Fruit fly (Drosophila melanogaster) whole organism, embryonic: ENCODE data around the gene Tfb4.
A peak's percentile ranks its signal among the peaks of the same experiment; 100 is the strongest.

Experiments used
- Ada2b ChIP-seq: fragments of 200-800 bp; sonication (Bioruptor generic); IDR thresholded peaks from 2 replicates; pipeline ENCODE4 v1.3.6; 2022; ENCODE audit warnings: missing biosample characterization, missing genetic modification characterization
- Adf1 ChIP-seq: fragments of 200-800 bp; sonication (Bioruptor generic); IDR thresholded peaks from 2 replicates; pipeline ENCODE4 v1.3.6; 2022; ENCODE audit warnings: missing biosample characterization, missing genetic modification characterization
- Bteb2 ChIP-seq: fragments of 200-800 bp; sonication (Bioruptor generic); optimal IDR thresholded peaks from 2 replicates; lab custom pipeline; 2016; ENCODE audit warnings: missing biosample characterization, missing genetic modification characterization
- CG13123 ChIP-seq: fragments of 200-800 bp; sonication (Bioruptor generic); optimal IDR thresholded peaks from 2 replicates; lab custom pipeline; 2016; ENCODE audit warnings: missing biosample characterization, missing genetic modification characterization
- CG15601 ChIP-seq: fragments of 200-800 bp; sonication (Bioruptor generic); optimal IDR thresholded peaks from 3 replicates; lab custom pipeline; 2019; ENCODE audit warnings: missing biosample characterization, mild to moderate bottlenecking, missing genetic modification characterization, moderate library complexity
- CG15696 ChIP-seq: fragments of 200-800 bp; sonication (Bioruptor generic); optimal IDR thresholded peaks from 2 replicates; lab custom pipeline; 2019; ENCODE audit warnings: missing biosample characterization, mild to moderate bottlenecking, missing genetic modification characterization, moderate library complexity
- CG1602 ChIP-seq: fragments of 200-800 bp; sonication (Bioruptor generic); optimal IDR thresholded peaks from 3 replicates; lab custom pipeline; 2016; ENCODE audit warnings: missing biosample characterization, missing genetic modification characterization
- CG18764 ChIP-seq: fragments of 200-800 bp; sonication (Bioruptor generic); optimal IDR thresholded peaks from 3 replicates; lab custom pipeline; 2016; ENCODE audit warnings: missing biosample characterization, missing genetic modification characterization
- CG2199 ChIP-seq: fragments of 200-800 bp; sonication (Bioruptor generic); IDR thresholded peaks from 3 replicates; pipeline ENCODE4 v1.3.6; 2022; ENCODE audit warnings: missing biosample characterization, missing genetic modification characterization
- CG2875 ChIP-seq: fragments of 200-800 bp; sonication (Bioruptor generic); optimal IDR thresholded peaks from 2 replicates; lab custom pipeline; 2017; ENCODE audit warnings: missing biosample characterization, mild to moderate bottlenecking, missing genetic modification characterization, missing genetic modification reagents
- CG30403 ChIP-seq: fragments of 200-800 bp; sonication (Bioruptor generic); optimal IDR thresholded peaks from 3 replicates; lab custom pipeline; 2016; ENCODE audit warnings: missing biosample characterization, missing genetic modification characterization
- CG31441 ChIP-seq: fragments of 200-800 bp; sonication (Bioruptor generic); IDR thresholded peaks from 2 replicates; pipeline ENCODE4 v1.3.6; 2022; ENCODE audit warnings: missing biosample characterization, missing genetic modification characterization
- CG3407 ChIP-seq: fragments of 200-800 bp; sonication (Bioruptor generic); optimal IDR thresholded peaks from 2 replicates; lab custom pipeline; 2018; ENCODE audit warnings: missing biosample characterization, mild to moderate bottlenecking, missing genetic modification characterization
- CG4282 ChIP-seq: fragments of 200-800 bp; sonication (Bioruptor generic); optimal IDR thresholded peaks from 2 replicates; lab custom pipeline; 2016; ENCODE audit warnings: missing biosample characterization, missing genetic modification characterization
- CG4328 ChIP-seq: fragments of 200-800 bp; sonication (Bioruptor generic); optimal IDR thresholded peaks from 3 replicates; lab custom pipeline; 2017; ENCODE audit warnings: missing biosample characterization, missing genetic modification reagents, missing genetic modification characterization
- CG4404 ChIP-seq: fragments of 200-800 bp; sonication (Bioruptor generic); IDR thresholded peaks from 2 replicates; pipeline ENCODE4 v1.3.6; 2022; ENCODE audit warnings: missing biosample characterization, missing genetic modification characterization
- CG5180 ChIP-seq: fragments of 200-800 bp; sonication (Bioruptor generic); optimal IDR thresholded peaks from 3 replicates; lab custom pipeline; 2017; ENCODE audit warnings: missing biosample characterization, missing genetic modification characterization, mild to moderate bottlenecking, moderate library complexity, missing genetic modification reagents
- CG7745 ChIP-seq: fragments of 200-800 bp; sonication (Bioruptor generic); optimal IDR thresholded peaks from 2 replicates; lab custom pipeline; 2018; ENCODE audit warnings: missing biosample characterization, mild to moderate bottlenecking, missing genetic modification characterization, moderate library complexity
- CG7963 ChIP-seq: fragments of 200-800 bp; sonication (Bioruptor generic); IDR thresholded peaks from 3 replicates; pipeline ENCODE4 v1.3.6; 2022; ENCODE audit warnings: missing biosample characterization, missing genetic modification characterization; ENCODE audit not compliant: partially characterized antibody
- CTCF ChIP-seq: fragments of 200-800 bp; sonication (Bioruptor generic); optimal IDR thresholded peaks from 2 replicates; lab custom pipeline; 2017; ENCODE audit warnings: missing biosample characterization, mild to moderate bottlenecking, missing genetic modification characterization, moderate library complexity
- Dp ChIP-seq: fragments of 200-800 bp; sonication (Bioruptor generic); optimal IDR thresholded peaks from 2 replicates; lab custom pipeline; 2018; ENCODE audit warnings: missing biosample characterization, mild to moderate bottlenecking, missing genetic modification characterization, moderate library complexity
- HHEX ChIP-seq: fragments of 200-800 bp; sonication (Bioruptor generic); optimal IDR thresholded peaks from 3 replicates; lab custom pipeline; 2017; ENCODE audit warnings: missing biosample characterization, mild to moderate bottlenecking, missing genetic modification characterization, missing genetic modification reagents
- MESR4 ChIP-seq: fragments of 200-800 bp; sonication (Bioruptor generic); optimal IDR thresholded peaks from 2 replicates; lab custom pipeline; 2018; ENCODE audit warnings: missing biosample characterization, mild to moderate bottlenecking, missing genetic modification characterization, moderate library complexity
- NC2β ChIP-seq: fragments of 200-800 bp; sonication (Bioruptor generic); optimal IDR thresholded peaks from 2 replicates; lab custom pipeline; 2016; ENCODE audit warnings: missing biosample characterization, missing genetic modification characterization
- Opbp ChIP-seq: fragments of 200-800 bp; sonication (Bioruptor generic); IDR thresholded peaks from 3 replicates; pipeline ENCODE4 v1.3.6; 2022; ENCODE audit warnings: missing biosample characterization, missing genetic modification characterization; ENCODE audit not compliant: partially characterized antibody
- Poxn ChIP-seq: fragments of 200-800 bp; sonication (Bioruptor generic); IDR thresholded peaks from 2 replicates; pipeline ENCODE4 v1.3.6; 2022; ENCODE audit warnings: missing biosample characterization, missing genetic modification characterization
- Rfx ChIP-seq: fragments of 200-800 bp; sonication (Bioruptor generic); IDR thresholded peaks from 2 replicates; pipeline ENCODE4 v1.3.6; 2022; ENCODE audit warnings: missing biosample characterization, missing genetic modification characterization
- Scr ChIP-seq: fragments of 200-800 bp; sonication (Bioruptor generic); IDR thresholded peaks from 2 replicates; pipeline ENCODE4 v1.3.6; 2022; ENCODE audit warnings: missing biosample characterization, missing genetic modification characterization; ENCODE audit not compliant: partially characterized antibody
- Spps ChIP-seq: fragments of 200-800 bp; sonication (Bioruptor generic); optimal IDR thresholded peaks from 2 replicates; lab custom pipeline; 2018; ENCODE audit warnings: missing biosample characterization, mild to moderate bottlenecking, missing genetic modification characterization
- ab ChIP-seq: fragments of 200-800 bp; sonication (Bioruptor generic); optimal IDR thresholded peaks from 2 replicates; lab custom pipeline; 2016; ENCODE audit warnings: missing biosample characterization, missing genetic modification characterization
- ac ChIP-seq: fragments of 200-800 bp; sonication (Bioruptor generic); optimal IDR thresholded peaks from 3 replicates; lab custom pipeline; 2017; ENCODE audit warnings: missing biosample characterization, mild to moderate bottlenecking, missing genetic modification characterization
- ap ChIP-seq: fragments of 200-800 bp; sonication (Bioruptor generic); IDR thresholded peaks from 2 replicates; pipeline ENCODE4 v1.3.6; 2022; ENCODE audit warnings: missing biosample characterization, missing genetic modification characterization
- ato ChIP-seq: fragments of 200-800 bp; sonication (Bioruptor generic); IDR thresholded peaks from 2 replicates; pipeline ENCODE4 v1.3.6; 2022; ENCODE audit warnings: missing biosample characterization, missing genetic modification characterization; ENCODE audit not compliant: partially characterized antibody
- bowl ChIP-seq: fragments of 200-800 bp; sonication (Bioruptor generic); IDR thresholded peaks from 2 replicates; pipeline ENCODE4 v1.3.6; 2022; ENCODE audit warnings: missing biosample characterization, missing genetic modification characterization
- cas ChIP-seq: fragments of 200-800 bp; sonication (Bioruptor generic); IDR thresholded peaks from 2 replicates; pipeline ENCODE4 v1.3.6; 2022; ENCODE audit warnings: missing biosample characterization, missing genetic modification characterization
- chif ChIP-seq, 2 experiments: fragments of 200-800 bp; sonication (Bioruptor generic); optimal IDR thresholded peaks; 3 replicates each; lab custom pipeline; 2016; ENCODE audit warnings: missing biosample characterization in 2 of 2, missing genetic modification characterization in 2 of 2
- da ChIP-seq: fragments of 200-800 bp; sonication (Bioruptor generic); optimal IDR thresholded peaks from 2 replicates; lab custom pipeline; 2016; ENCODE audit warnings: missing biosample characterization, missing genetic modification characterization
- ftz-f1 ChIP-seq: fragments of 200-800 bp; sonication (Bioruptor generic); optimal IDR thresholded peaks from 2 replicates; lab custom pipeline; 2016; ENCODE audit warnings: missing biosample characterization, missing genetic modification characterization
- gt ChIP-seq: fragments of 200-800 bp; sonication (Bioruptor generic); IDR thresholded peaks from 2 replicates; pipeline ENCODE4 v1.3.6; 2022; ENCODE audit warnings: missing biosample characterization, missing genetic modification characterization
- insv ChIP-seq, 2 experiments: fragments of 200-800 bp; sonication (Bioruptor generic); optimal IDR thresholded peaks; 3 replicates each; lab custom pipeline; 2016 to 2018; ENCODE audit warnings: missing biosample characterization in 2 of 2, missing genetic modification characterization in 2 of 2
- jing ChIP-seq: fragments of 200-800 bp; sonication (Bioruptor generic); optimal IDR thresholded peaks from 2 replicates; lab custom pipeline; 2018; ENCODE audit warnings: missing biosample characterization, mild to moderate bottlenecking, missing genetic modification characterization
- lilli ChIP-seq: fragments of 200-800 bp; sonication (Bioruptor generic); optimal IDR thresholded peaks from 3 replicates; lab custom pipeline; 2016; ENCODE audit warnings: missing biosample characterization, missing genetic modification characterization
- pzg ChIP-seq: fragments of 200-800 bp; sonication (Bioruptor generic); optimal IDR thresholded peaks from 3 replicates; lab custom pipeline; 2018; ENCODE audit warnings: missing biosample characterization, mild to moderate bottlenecking, missing genetic modification characterization, moderate library complexity
- salm ChIP-seq: fragments of 200-800 bp; sonication (Bioruptor generic); optimal IDR thresholded peaks from 2 replicates; lab custom pipeline; 2018; ENCODE audit warnings: missing biosample characterization, mild to moderate bottlenecking, missing genetic modification characterization
- sens-2 ChIP-seq: fragments of 200-800 bp; sonication (Bioruptor generic); IDR thresholded peaks from 2 replicates; pipeline ENCODE4 v1.3.6; 2022; ENCODE audit warnings: missing biosample characterization, missing genetic modification characterization
- slp2 ChIP-seq: fragments of 200-800 bp; sonication (Bioruptor generic); optimal IDR thresholded peaks from 2 replicates; lab custom pipeline; 2016; ENCODE audit warnings: missing biosample characterization, missing genetic modification characterization
- vfl ChIP-seq: fragments of 200-800 bp; sonication (Bioruptor generic); optimal IDR thresholded peaks from 2 replicates; lab custom pipeline; 2016; ENCODE audit warnings: missing biosample characterization, missing genetic modification characterization
- wdn ChIP-seq: fragments of 200-800 bp; sonication (Bioruptor generic); IDR thresholded peaks from 2 replicates; pipeline ENCODE4 v1.3.6; 2022; ENCODE audit warnings: missing biosample characterization, missing genetic modification characterization
- zen ChIP-seq: fragments of 200-800 bp; sonication (Bioruptor generic); optimal IDR thresholded peaks from 3 replicates; lab custom pipeline; 2018; ENCODE audit warnings: missing biosample characterization, mild to moderate bottlenecking, missing genetic modification characterization, moderate library complexity

Tfb4 gene

dm6 chr2L:1185642-1186497 lies 35.4 kb upstream of the Tfb4 start, which contains the start of gene CG5001 (continued):
- peak; percentile 36; the same call in 1 of the 2 replicates for TF ChIP-seq bowl
- TF ChIP-seq CG3407 (GFP tag; lab: Kevin White, UChicago), result no peak
- peak; percentile 41; the same call in 1 of the 2 replicates for TF ChIP-seq CG4404 (GFP tag; lab: Robert Waterston, UW)
- TF ChIP-seq HHEX, result peak; percentile 85
- peak; percentile 57 to 74 for TF ChIP-seq chif (GFP tag; optimal IDR thresholded peaks at IDR 0.05; lab: Kevin White, UChicago)
- peak; percentile 81; the same call in 1 of the 2 replicates for TF ChIP-seq cas (GFP tag; lab: Robert Waterston, UW)
- TF ChIP-seq ato, result no peak
- no peak for TF ChIP-seq ab
- no peak for TF ChIP-seq CG2875 (GFP tag; lab: Kevin White, UChicago)
- TF ChIP-seq sens-2 (GFP tag; lab: Robert Waterston, UW), result 0 out of 2 replicates have a peak, but pooled peaks have one; percentile 8
- no peak for TF ChIP-seq Dp (GFP tag; lab: Kevin White, UChicago)
- peak; percentile 63 for TF ChIP-seq CG13123 (GFP tag; lab: Kevin White, UChicago)
- TF ChIP-seq CG7963 (GFP tag; lab: Robert Waterston, UW), result no peak
- no peak for TF ChIP-seq MESR4 (GFP tag; lab: Kevin White, UChicago)
- peak; percentile 60 for TF ChIP-seq NC2β (GFP tag; lab: Kevin White, UChicago)
- peak; percentile 81 for TF ChIP-seq lilli (GFP tag; lab: Kevin White, UChicago)
- TF ChIP-seq CG18764 (GFP tag; lab: Kevin White, UChicago), result no peak
- peak; percentile 47 for TF ChIP-seq vfl (GFP tag; lab: Kevin White, UChicago)
- TF ChIP-seq CG1602 (GFP tag; lab: Kevin White, UChicago), result peak; percentile 73
- peak; percentile 47; the same call in 1 of the 2 replicates for TF ChIP-seq gt (GFP tag; lab: Robert Waterston, UW)
- TF ChIP-seq CG15696, result peak; percentile 62
- peak; percentile 47 for TF ChIP-seq slp2 (GFP tag; lab: Kevin White, UChicago)
- TF ChIP-seq wdn, result peak; percentile 43
- peak; percentile 79 for TF ChIP-seq Ada2b (GFP tag; lab: Robert Waterston, UW)
- TF ChIP-seq insv (GFP tag; optimal IDR thresholded peaks at IDR 0.05; lab: Kevin White, UChicago), result peak in 1 of 2 experiments; percentile 7
- no peak for TF ChIP-seq ac (GFP tag; lab: Kevin White, UChicago)
- peak; percentile 94 for TF ChIP-seq Rfx (GFP tag; lab: Robert Waterston, UW)
- no peak for TF ChIP-seq da (GFP tag; lab: Kevin White, UChicago)
- TF ChIP-seq CG15601 (tag; lab: Kevin White, UChicago), result peak; percentile 76
- TF ChIP-seq zen (tag; lab: Kevin White, UChicago), result peak; percentile 70
- TF ChIP-seq pzg, result peak; percentile 2
- TF ChIP-seq Spps (tag; lab: Kevin White, UChicago), result peak; percentile 73
- peak; percentile 42; the same call in 1 of the 3 replicates for TF ChIP-seq CG2199
- TF ChIP-seq Bteb2 (GFP tag; lab: Kevin White, UChicago), result peak; percentile 50
- TF ChIP-seq Opbp (GFP tag; lab: Robert Waterston, UW), result no peak
- peak; percentile 57 for TF ChIP-seq ap (GFP tag; lab: Robert Waterston, UW)
- peak; percentile 84 for TF ChIP-seq CG4328 (GFP tag; lab: Kevin White, UChicago)
- TF ChIP-seq Poxn (GFP tag; lab: Robert Waterston, UW), result no peak
- no peak for TF ChIP-seq CG7745 (tag; lab: Kevin White, UChicago)
- TF ChIP-seq CG30403 (GFP tag; lab: Kevin White, UChicago), result peak; percentile 88
- peak; percentile 65 for TF ChIP-seq CTCF (GFP tag; lab: Kevin White, UChicago)
- TF ChIP-seq CG31441 (GFP tag; lab: Robert Waterston, UW), result no peak; the same call in 1 of the 2 replicates
- no peak for TF ChIP-seq CG4282 (GFP tag; lab: Kevin White, UChicago)
- peak; percentile 40 for TF ChIP-seq ftz-f1 (GFP tag; lab: Kevin White, UChicago)
- TF ChIP-seq CG5180 (GFP tag; lab: Kevin White, UChicago), result peak; percentile 73
- TF ChIP-seq Scr, result 0 out of 2 replicates have a peak, but pooled peaks have one; percentile 12
- TF ChIP-seq salm (tag; lab: Kevin White, UChicago), result peak; percentile 74
- no peak for TF ChIP-seq jing (GFP tag; lab: Kevin White, UChicago)
- peak; percentile 61 for TF ChIP-seq Adf1
